Fruit fly (Drosophila melanogaster) whole organism, embryonic: ENCODE results near the gene Notum.

Experiments
- ATbp ChIP-seq: fragments of 200-800 bp; sonication (Bioruptor generic); optimal IDR thresholded peaks from 2 replicates; lab custom pipeline; 2017; ENCODE audit warnings: missing biosample characterization, mild to moderate bottlenecking, missing genetic modification characterization, missing genetic modification reagents
- Ada2b ChIP-seq: fragments of 200-800 bp; sonication (Bioruptor generic); IDR thresholded peaks from 2 replicates; pipeline ENCODE4 v1.3.6; 2022; ENCODE audit warnings: missing biosample characterization, missing genetic modification characterization
- CG10366 ChIP-seq: fragments of 200-800 bp; sonication (Bioruptor generic); IDR thresholded peaks from 2 replicates; pipeline ENCODE4 v1.3.6; 2022; ENCODE audit warnings: missing biosample characterization, missing genetic modification characterization
- CG11093 ChIP-seq: fragments of 200-800 bp; sonication (Bioruptor generic); IDR thresholded peaks from 3 replicates; pipeline ENCODE4 v1.3.6; 2022; ENCODE audit warnings: missing biosample characterization, missing genetic modification characterization
- CG12659 ChIP-seq: fragments of 200-800 bp; sonication (Bioruptor generic); optimal IDR thresholded peaks from 3 replicates; lab custom pipeline; 2017; ENCODE audit warnings: mild to moderate bottlenecking, missing biosample characterization, missing genetic modification reagents, missing genetic modification characterization
- CG14014 ChIP-seq: fragments of 200-800 bp; sonication (Bioruptor generic); IDR thresholded peaks from 2 replicates; pipeline ENCODE4 v1.3.6; 2022; ENCODE audit warnings: missing biosample characterization, missing genetic modification characterization
- CG14050 ChIP-seq: fragments of 200-800 bp; sonication (Bioruptor generic); IDR thresholded peaks from 3 replicates; pipeline ENCODE4 v1.3.6; 2022; ENCODE audit warnings: missing biosample characterization, missing genetic modification characterization
- CG15011 ChIP-seq: fragments of 200-800 bp; sonication (Bioruptor generic); optimal IDR thresholded peaks from 3 replicates; lab custom pipeline; 2018; ENCODE audit warnings: missing biosample characterization, mild to moderate bottlenecking, missing genetic modification characterization
- CG15269 ChIP-seq: fragments of 200-800 bp; sonication (Bioruptor generic); optimal IDR thresholded peaks from 2 replicates; lab custom pipeline; 2018; ENCODE audit warnings: missing biosample characterization, mild to moderate bottlenecking, missing genetic modification characterization, moderate library complexity
- CG1529 ChIP-seq: fragments of 200-800 bp; sonication (Bioruptor generic); optimal IDR thresholded peaks from 3 replicates; lab custom pipeline; 2018; ENCODE audit warnings: missing biosample characterization, missing genetic modification characterization
- CG16813 ChIP-seq: fragments of 200-800 bp; sonication (Bioruptor generic); IDR thresholded peaks from 3 replicates; pipeline ENCODE4 v1.3.6; 2022; ENCODE audit warnings: missing biosample characterization, missing genetic modification characterization; ENCODE audit not compliant: partially characterized antibody
- CG17802 ChIP-seq: fragments of 200-800 bp; sonication (Bioruptor generic); optimal IDR thresholded peaks from 2 replicates; lab custom pipeline; 2018; ENCODE audit warnings: missing biosample characterization, mild to moderate bottlenecking, missing genetic modification characterization, moderate library complexity
- CG18011 ChIP-seq: fragments of 200-800 bp; sonication (Bioruptor generic); optimal IDR thresholded peaks from 2 replicates; lab custom pipeline; 2017; ENCODE audit warnings: missing biosample characterization, missing genetic modification characterization, mild to moderate bottlenecking, moderate library complexity, missing genotype
- CG2129 ChIP-seq: fragments of 200-800 bp; sonication (Bioruptor generic); IDR thresholded peaks from 2 replicates; pipeline ENCODE4 v1.3.6; 2022; ENCODE audit warnings: missing biosample characterization, missing genetic modification characterization; ENCODE audit not compliant: partially characterized antibody
- CG31365 ChIP-seq: fragments of 200-800 bp; sonication (Bioruptor generic); optimal IDR thresholded peaks from 2 replicates; lab custom pipeline; 2018; ENCODE audit warnings: missing biosample characterization, mild to moderate bottlenecking, missing genetic modification characterization
- CG4707 ChIP-seq: fragments of 200-800 bp; sonication (Bioruptor generic); optimal IDR thresholded peaks from 2 replicates; lab custom pipeline; 2018; ENCODE audit warnings: missing biosample characterization, mild to moderate bottlenecking, missing genetic modification characterization, moderate library complexity
- CG4854 ChIP-seq: fragments of 200-800 bp; sonication (Bioruptor generic); optimal IDR thresholded peaks from 2 replicates; lab custom pipeline; 2016; ENCODE audit warnings: missing biosample characterization, missing genetic modification characterization, inconsistent platforms
- CG5180 ChIP-seq: fragments of 200-800 bp; sonication (Bioruptor generic); optimal IDR thresholded peaks from 3 replicates; lab custom pipeline; 2017; ENCODE audit warnings: missing biosample characterization, missing genetic modification characterization, mild to moderate bottlenecking, moderate library complexity, missing genetic modification reagents
- CG7372 ChIP-seq: fragments of 200-800 bp; sonication (Bioruptor generic); IDR thresholded peaks from 2 replicates; pipeline ENCODE4 v1.3.6; 2022; ENCODE audit warnings: missing biosample characterization, missing genetic modification characterization
- CG7745 ChIP-seq: fragments of 200-800 bp; sonication (Bioruptor generic); optimal IDR thresholded peaks from 2 replicates; lab custom pipeline; 2018; ENCODE audit warnings: missing biosample characterization, mild to moderate bottlenecking, missing genetic modification characterization, moderate library complexity
- CG7786 ChIP-seq: fragments of 200-800 bp; sonication (Bioruptor generic); optimal IDR thresholded peaks from 2 replicates; lab custom pipeline; 2016; ENCODE audit warnings: missing biosample characterization, missing genetic modification characterization
- CG8765 ChIP-seq: fragments of 200-800 bp; sonication (Bioruptor generic); IDR thresholded peaks from 2 replicates; pipeline ENCODE4 v1.3.6; 2022; ENCODE audit warnings: missing biosample characterization, missing genetic modification characterization
- Dek ChIP-seq: fragments of 200-800 bp; sonication (Bioruptor generic); optimal IDR thresholded peaks from 3 replicates; lab custom pipeline; 2019; ENCODE audit warnings: missing biosample characterization, mild to moderate bottlenecking, missing genetic modification characterization, moderate library complexity
- Doc2 ChIP-seq: fragments of 200-800 bp; sonication (Bioruptor generic); IDR thresholded peaks from 2 replicates; pipeline ENCODE4 v1.3.6; 2022; ENCODE audit warnings: missing biosample characterization, missing genetic modification characterization
- Hr51 ChIP-seq, 2 experiments: fragments of 200-800 bp; sonication (Bioruptor generic); optimal IDR thresholded peaks; 2 replicates in 1 of 2; 3 replicates in 1 of 2; lab custom pipeline; 2016 to 2018; ENCODE audit warnings: missing biosample characterization in 2 of 2, missing genetic modification characterization in 2 of 2, mild to moderate bottlenecking in 1 of 2, moderate library complexity in 1 of 2
- Lpt ChIP-seq: fragments of >200 bp; optimal IDR thresholded peaks from 2 replicates; lab custom pipeline; 2018; ENCODE audit warnings: missing biosample characterization, missing genetic modification characterization
- Neu2 ChIP-seq: fragments of 200-800 bp; sonication (Bioruptor generic); optimal IDR thresholded peaks from 3 replicates; lab custom pipeline; 2016; ENCODE audit warnings: missing biosample characterization, missing genetic modification characterization, borderline replicate concordance
- Oli ChIP-seq: fragments of 200-800 bp; sonication (Bioruptor generic); optimal IDR thresholded peaks from 2 replicates; lab custom pipeline; 2018; ENCODE audit warnings: missing biosample characterization, mild to moderate bottlenecking, missing genetic modification characterization, moderate library complexity
- YL-1 ChIP-seq: fragments of 200-800 bp; sonication (Bioruptor generic); optimal IDR thresholded peaks from 3 replicates; lab custom pipeline; 2017; ENCODE audit warnings: missing biosample characterization, mild to moderate bottlenecking, missing genetic modification characterization
- ase ChIP-seq: fragments of 200-800 bp; sonication (Bioruptor generic); IDR thresholded peaks from 3 replicates; pipeline ENCODE4 v1.3.6; 2022; ENCODE audit warnings: missing biosample characterization, missing genetic modification characterization
- ash1 ChIP-seq: fragments of 200-800 bp; sonication (Bioruptor generic); optimal IDR thresholded peaks from 2 replicates; lab custom pipeline; 2018; ENCODE audit warnings: missing biosample characterization, mild to moderate bottlenecking, missing genetic modification characterization
- bbx ChIP-seq: fragments of 200-800 bp; sonication (Bioruptor generic); IDR thresholded peaks from 2 replicates; pipeline ENCODE4 v1.3.6; 2022; ENCODE audit warnings: missing biosample characterization, missing genetic modification characterization; ENCODE audit not compliant: partially characterized antibody
- btn ChIP-seq: fragments of 200-800 bp; sonication (Bioruptor generic); optimal IDR thresholded peaks from 2 replicates; lab custom pipeline; 2016; ENCODE audit warnings: missing biosample characterization, missing genetic modification characterization
- cad ChIP-seq: fragments of >200 bp; optimal IDR thresholded peaks from 2 replicates; lab custom pipeline; 2017; ENCODE audit warnings: missing biosample characterization, missing genetic modification characterization
- cg ChIP-seq: fragments of 200-800 bp; sonication (Bioruptor generic); optimal IDR thresholded peaks from 3 replicates; lab custom pipeline; 2019; ENCODE audit warnings: missing biosample characterization, mild to moderate bottlenecking, missing genetic modification characterization, moderate library complexity
- chn ChIP-seq: fragments of 200-800 bp; sonication (Bioruptor generic); optimal IDR thresholded peaks from 2 replicates; lab custom pipeline; 2016; ENCODE audit warnings: missing biosample characterization, missing genetic modification characterization
- crc ChIP-seq: fragments of 200-800 bp; sonication (Bioruptor generic); optimal IDR thresholded peaks from 2 replicates; lab custom pipeline; 2016; ENCODE audit warnings: missing biosample characterization, missing genetic modification characterization
- cwo ChIP-seq: fragments of 200-800 bp; sonication (Bioruptor generic); optimal IDR thresholded peaks from 3 replicates; lab custom pipeline; 2017; ENCODE audit warnings: missing biosample characterization, missing genetic modification characterization, mild to moderate bottlenecking, moderate library complexity, missing genetic modification reagents
- dati ChIP-seq: fragments of 200-800 bp; sonication (Bioruptor generic); IDR thresholded peaks from 2 replicates; pipeline ENCODE4 v1.3.6; 2022; ENCODE audit warnings: missing biosample characterization, missing genetic modification characterization
- fd3F ChIP-seq: fragments of 200-800 bp; sonication (Bioruptor generic); optimal IDR thresholded peaks from 2 replicates; lab custom pipeline; 2018; ENCODE audit warnings: missing biosample characterization, mild to moderate bottlenecking, missing genetic modification characterization, moderate library complexity
- fu2 ChIP-seq: fragments of 200-800 bp; sonication (Bioruptor generic); optimal IDR thresholded peaks from 2 replicates; lab custom pipeline; 2016; ENCODE audit warnings: missing biosample characterization, missing genetic modification characterization
- gsb-n ChIP-seq: fragments of 200-800 bp; sonication (Bioruptor generic); optimal IDR thresholded peaks from 3 replicates; lab custom pipeline; 2018; ENCODE audit warnings: missing biosample characterization, mild to moderate bottlenecking, missing genetic modification characterization
- inv ChIP-seq: fragments of 200-800 bp; sonication (Bioruptor generic); IDR thresholded peaks from 2 replicates; pipeline ENCODE4 v1.3.6; 2022; ENCODE audit warnings: missing biosample characterization, missing genetic modification characterization; ENCODE audit not compliant: partially characterized antibody
- jumu ChIP-seq: fragments of 200-800 bp; sonication (Bioruptor generic); optimal IDR thresholded peaks from 3 replicates; lab custom pipeline; 2016; ENCODE audit warnings: missing biosample characterization, missing genetic modification characterization
- row ChIP-seq: fragments of 200-800 bp; sonication (Bioruptor generic); IDR thresholded peaks from 3 replicates; pipeline ENCODE4 v1.3.6; 2022; ENCODE audit warnings: missing biosample characterization, missing genetic modification characterization
- schlank ChIP-seq: fragments of 200-800 bp; sonication (Bioruptor generic); optimal IDR thresholded peaks from 2 replicates; lab custom pipeline; 2018; ENCODE audit warnings: missing biosample characterization, mild to moderate bottlenecking, missing genetic modification characterization
- sens-2 ChIP-seq: fragments of 200-800 bp; sonication (Bioruptor generic); IDR thresholded peaks from 2 replicates; pipeline ENCODE4 v1.3.6; 2022; ENCODE audit warnings: missing biosample characterization, missing genetic modification characterization
- tup ChIP-seq: fragments of 200-800 bp; sonication (Bioruptor generic); optimal IDR thresholded peaks from 2 replicates; lab custom pipeline; 2016; ENCODE audit warnings: missing biosample characterization, mild to moderate bottlenecking, missing genetic modification characterization, moderate library complexity
- wor ChIP-seq: fragments of 200-800 bp; sonication (Bioruptor generic); IDR thresholded peaks from 2 replicates; pipeline ENCODE4 v1.3.6; 2022; ENCODE audit warnings: missing biosample characterization, missing genetic modification characterization

The Notum gene

dm6 chr3L:16045083-16045830, 22.0 kb downstream of the Notum start (continued):
- TF ChIP-seq bbx (GFP tag; lab: Robert Waterston, UW), result no peak
- TF ChIP-seq ase, result no peak; the same call in 2 of the 3 replicates
- TF ChIP-seq row, result peak; percentile 4; the same call in 2 of the 3 replicates
- peak; percentile 68; the same call in 2 of the 3 replicates for TF ChIP-seq CG14050
- peak; percentile 35 for TF ChIP-seq ATbp (GFP tag; lab: Kevin White, UChicago)
- TF ChIP-seq inv (GFP tag; lab: Robert Waterston, UW), result no peak
- TF ChIP-seq fu2 (GFP tag; lab: Kevin White, UChicago), result no peak
- TF ChIP-seq ash1 (GFP tag; lab: Kevin White, UChicago), result peak; percentile 4
- TF ChIP-seq CG15269 (tag; lab: Kevin White, UChicago), result no peak
- no peak for TF ChIP-seq CG16813 (GFP tag; lab: Robert Waterston, UW)
- TF ChIP-seq schlank, result no peak
- peak in 1 of 2 experiments; percentile 73 for TF ChIP-seq Hr51 (GFP tag; optimal IDR thresholded peaks at IDR 0.05; lab: Kevin White, UChicago)
- peak; percentile 1 for TF ChIP-seq Dek (tag; lab: Kevin White, UChicago)
- TF ChIP-seq CG18011 (GFP tag; lab: Kevin White, UChicago), result no peak
- no peak for TF ChIP-seq CG17802 (tag; lab: Kevin White, UChicago)
- TF ChIP-seq CG7786 (GFP tag; lab: Kevin White, UChicago), result no peak
- peak; percentile 26 for TF ChIP-seq gsb-n (tag; lab: Kevin White, UChicago)
- TF ChIP-seq Doc2, result no peak
- TF ChIP-seq CG5180, result no peak
- no peak for TF ChIP-seq jumu (GFP tag; lab: Kevin White, UChicago)
- no peak for TF ChIP-seq CG4707 (GFP tag; lab: Kevin White, UChicago)
- TF ChIP-seq CG2129 (GFP tag; lab: Robert Waterston, UW), result no peak
- no peak for TF ChIP-seq CG7745 (tag; lab: Kevin White, UChicago)
- no peak for TF ChIP-seq wor
- TF ChIP-seq cad (GFP tag; lab: Kevin White, UChicago), result no peak
- TF ChIP-seq Lpt, result no peak
- no peak for TF ChIP-seq CG1529 (GFP tag; lab: Kevin White, UChicago)
- 0 out of 2 replicates have a peak, but pooled peaks have one; percentile 33 for TF ChIP-seq sens-2 (GFP tag; lab: Robert Waterston, UW)
- TF ChIP-seq tup (GFP tag; lab: Kevin White, UChicago), result no peak
- no peak for TF ChIP-seq YL-1
- TF ChIP-seq CG14014, result peak; percentile 65
- TF ChIP-seq cwo (GFP tag; lab: Kevin White, UChicago), result no peak
- peak; percentile 47 for TF ChIP-seq CG4854 (GFP tag; lab: Kevin White, UChicago)
- TF ChIP-seq CG8765 (GFP tag; lab: Robert Waterston, UW), result no peak
- TF ChIP-seq dati, result no peak
- no peak for TF ChIP-seq btn (GFP tag; lab: Kevin White, UChicago)
- no peak for TF ChIP-seq CG31365
- peak; percentile 83 for TF ChIP-seq cg (GFP tag; lab: Kevin White, UChicago)
- peak; percentile 48 for TF ChIP-seq CG10366
- TF ChIP-seq chn, result no peak
- no peak for TF ChIP-seq CG12659 (GFP tag; lab: Kevin White, UChicago)
- TF ChIP-seq fd3F (GFP tag; lab: Kevin White, UChicago), result peak; percentile 3
- TF ChIP-seq Oli (tag; lab: Kevin White, UChicago), result peak; percentile 52
- TF ChIP-seq Ada2b (GFP tag; lab: Robert Waterston, UW), result peak; percentile 46; the same call in 1 of the 2 replicates
- TF ChIP-seq CG15011 (GFP tag; lab: Kevin White, UChicago), result no peak
- TF ChIP-seq CG7372, result peak; percentile 22; the same call in 1 of the 2 replicates
- TF ChIP-seq Neu2 (GFP tag; lab: Kevin White, UChicago), result no peak
- no peak for TF ChIP-seq CG11093 (GFP tag; lab: Robert Waterston, UW)
- no peak for TF ChIP-seq crc (GFP tag; lab: Kevin White, UChicago)
